Worm (Caenorhabditis elegans): ENCODE results near the gene spp-18.

DNA sequence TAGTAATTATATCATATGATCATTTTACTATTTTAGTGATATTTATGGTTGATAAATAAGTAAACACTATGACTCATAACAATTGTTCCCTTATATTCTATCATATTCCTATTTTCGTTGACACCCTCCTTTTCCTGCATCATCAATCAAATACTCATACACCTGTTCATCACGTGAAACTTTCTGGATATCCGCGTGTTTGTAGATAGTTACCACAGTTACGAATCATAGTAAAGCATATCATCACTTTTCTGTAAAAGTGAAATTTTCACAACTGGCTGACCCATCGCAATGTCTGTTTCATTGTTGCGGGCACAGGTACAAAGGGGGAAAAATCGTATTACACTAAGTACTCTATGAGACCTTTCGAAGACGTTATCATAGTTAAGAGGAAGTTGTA lies 40.4 kb downstream of the spp-18 start:
- no peak for TF ChIP-seq B0310.2 (tag; optimal IDR thresholded peaks at IDR 0.05)
- no peak for TF ChIP-seq ama-1 (optimal IDR thresholded peaks at IDR 0.05)
- no peak for TF ChIP-seq hnd-1 (tag; optimal IDR thresholded peaks at IDR 0.05)
- TF ChIP-seq ets-7 (tag; optimal IDR thresholded peaks at IDR 0.05) = no peak

Measured in whole organism, early embryonic.